Fruit fly (Drosophila melanogaster): Measurements from ENCODE around the gene CG12310.

- TF ChIP-seq CG8301 (tag; optimal IDR thresholded peaks at IDR 0.05) (no peak), CG17806 (tag; optimal IDR thresholded peaks at IDR 0.05) (no peak), Ets98B (GFP tag; IDR thresholded peaks at IDR 0.05) (no peak), CG15710 (tag; optimal IDR thresholded peaks at IDR 0.05) (no peak), CG9948 (tag; optimal IDR thresholded peaks at IDR 0.05) (no peak), D1 (tag; optimal IDR thresholded peaks at IDR 0.05) (no peak), CG13204 (GFP tag; optimal IDR thresholded peaks at IDR 0.05) (no peak), Pif1B (GFP tag; optimal IDR thresholded peaks at IDR 0.05) (no peak), EcR (GFP tag; optimal IDR thresholded peaks at IDR 0.05) (no peak), CG4496 (GFP tag; IDR thresholded peaks at IDR 0.05) (no peak)
Observed at dm6 chr3L:15054035-15054434, 3.4 kb upstream of the CG12310 start, which contains the start of gene CG18649.
